Comparison of ENCODE assay signal across 3 worm cellular contexts in the genomic region with DNA sequence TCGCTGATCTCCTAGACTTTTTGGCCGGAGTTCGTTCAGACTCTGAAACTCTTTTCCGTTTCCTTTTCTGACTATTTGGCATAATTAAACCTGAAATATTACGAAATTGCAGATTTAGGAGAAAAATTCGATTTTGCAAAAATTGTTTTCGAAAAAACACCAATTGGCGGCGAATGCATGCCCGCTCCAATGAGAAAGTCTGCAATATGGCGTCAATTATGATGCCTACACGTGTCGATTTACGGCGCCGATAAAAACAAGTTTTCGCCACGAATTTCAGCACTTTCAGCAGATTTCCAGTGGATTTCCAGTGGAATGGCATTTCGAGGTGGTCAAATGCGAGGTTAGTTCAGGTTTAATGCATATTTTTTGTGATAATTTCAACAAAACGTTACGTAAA.
A peak's percentile ranks its signal among the peaks of the same experiment; 100 is the strongest.
TF ChIP-seq lines count a peak whose summit lies in the region.

A gene (minus strand): TSS at position 92 of the 400 bp plus-strand sequence.
A gene (plus strand): TSS at position 112 of the 400 bp plus-strand sequence.

TF ChIP-seq in whole organism, L1 larva, 84 proteins besides CTCF, POLR2A, EP300 and RAD21 (continued from another document and continues in another):
- TF ChIP-seq egl-13 (tag; optimal IDR thresholded peaks at IDR 0.05; lab: Kevin White, UChicago) (no peak), nhr-11 (tag; optimal IDR thresholded peaks at IDR 0.05; lab: Kevin White, UChicago) (peak; percentile 54), pqm-1 (tag; optimal IDR thresholded peaks at IDR 0.05; lab: Kevin White, UChicago) (no peak), lin-14 (GFP tag; optimal IDR thresholded peaks at IDR 0.05; lab: Kevin White, UChicago) (peak; percentile 73), nhr-85 (tag; lab: Kevin White, UChicago) (peak; percentile 71), irx-1 (tag; optimal IDR thresholded peaks at IDR 0.05; lab: Kevin White, UChicago) (peak; percentile 61), rnt-1 (tag; optimal IDR thresholded peaks at IDR 0.05; lab: Kevin White, UChicago) (peak; percentile 84), nhr-90 (tag; optimal IDR thresholded peaks at IDR 0.05; lab: Kevin White, UChicago; ENCODE audit: poor library complexity) (peak; percentile 65), ztf-4 (tag; optimal IDR thresholded peaks at IDR 0.05; lab: Kevin White, UChicago) (no peak), nhr-19 (GFP tag; conservative IDR thresholded peaks at IDR 0.05; lab: Robert Waterston, UW) (peak; percentile 53), F16B12.6 (tag; optimal IDR thresholded peaks at IDR 0.05; lab: Kevin White, UChicago) (peak; percentile 97), unc-98 (GFP tag; IDR thresholded peaks at IDR 0.05; lab: Robert Waterston, UW) (no peak), fkh-10 (GFP tag; optimal IDR thresholded peaks at IDR 0.05; lab: Kevin White, UChicago) (no peak), snu-23 (GFP tag; optimal IDR thresholded peaks at IDR 0.05; lab: Kevin White, UChicago) (peak; percentile 84), fkh-8 (tag; optimal IDR thresholded peaks at IDR 0.05; lab: Kevin White, UChicago) (peak; percentile 55), fkh-4 (tag; optimal IDR thresholded peaks at IDR 0.05; lab: Kevin White, UChicago; ENCODE audit: borderline replicate concordance) (no peak), pax-3 (tag; optimal IDR thresholded peaks at IDR 0.05; lab: Kevin White, UChicago) (no peak), nhr-77 (tag; optimal IDR thresholded peaks at IDR 0.05; lab: Kevin White, UChicago) (peak; percentile 64), ceh-88 (GFP tag; IDR thresholded peaks at IDR 0.05; lab: Robert Waterston, UW) (peak; percentile 35; the same call in 1 of the 2 replicates), Y116A8C.19 (tag; optimal IDR thresholded peaks at IDR 0.05; lab: Kevin White, UChicago; ENCODE audit: borderline replicate concordance) (no peak), fos-1 (tag; optimal IDR thresholded peaks at IDR 0.05; lab: Kevin White, UChicago) (peak; percentile 57), mef-2 (tag; optimal IDR thresholded peaks at IDR 0.05; lab: Kevin White, UChicago) (no peak), mab-9 (GFP tag; IDR thresholded peaks at IDR 0.05; lab: Robert Waterston, UW) (no peak), nhr-76 (tag; optimal IDR thresholded peaks at IDR 0.05; lab: Kevin White, UChicago) (no peak), hpl-2 (GFP tag; optimal IDR thresholded peaks at IDR 0.05; lab: Kevin White, UChicago) (peak; percentile 15), nhr-71 (tag; optimal IDR thresholded peaks at IDR 0.05; lab: Kevin White, UChicago) (peak; percentile 82), C04F5.9 (tag; optimal IDR thresholded peaks at IDR 0.05; lab: Kevin White, UChicago) (peak; percentile 41), nhr-84 (tag; optimal IDR thresholded peaks at IDR 0.05; lab: Kevin White, UChicago) (no peak), dpl-1 (GFP tag; optimal IDR thresholded peaks at IDR 0.05; lab: Kevin White, UChicago) (peak; percentile 84 to 90 (median 89)), nhr-47 (tag; optimal IDR thresholded peaks at IDR 0.05; lab: Kevin White, UChicago) (peak; percentile 85), mep-1 (tag; optimal IDR thresholded peaks at IDR 0.05; lab: Kevin White, UChicago) (peak; percentile 86), nhr-237 (tag; optimal IDR thresholded peaks at IDR 0.05; lab: Kevin White, UChicago) (no peak), isw-1 (GFP tag; IDR thresholded peaks at IDR 0.05; lab: Robert Waterston, UW) (peak; percentile 64), ztf-11 (tag; optimal IDR thresholded peaks at IDR 0.05; lab: Kevin White, UChicago) (no peak), ceh-82 (tag; optimal IDR thresholded peaks at IDR 0.05; lab: Kevin White, UChicago) (peak; percentile 39 to 90 (median 68)), nhr-12 (tag; optimal IDR thresholded peaks at IDR 0.05; lab: Kevin White, UChicago) (no peak), unc-30 (tag; optimal IDR thresholded peaks at IDR 0.05; lab: Kevin White, UChicago) (no peak), elt-3 (tag; optimal IDR thresholded peaks at IDR 0.05; lab: Kevin White, UChicago) (peak in 2 of 6 experiments; percentile 37 to 40), mdl-1 (tag; optimal IDR thresholded peaks at IDR 0.05; lab: Kevin White, UChicago) (peak in 1 of 2 experiments; percentile 78), dsc-1 (tag; optimal IDR thresholded peaks at IDR 0.05; lab: Kevin White, UChicago) (peak; percentile 51), grh-1 (GFP tag; IDR thresholded peaks at IDR 0.05; lab: Robert Waterston, UW) (peak; percentile 65), lsy-2 (tag; optimal IDR thresholded peaks at IDR 0.05; lab: Kevin White, UChicago) (peak; percentile 81 to 90)

TF ChIP-seq in whole organism, L3 larva, 47 proteins besides CTCF, POLR2A, EP300 and RAD21 (continued from another document):
- TF ChIP-seq nhr-28 (tag; optimal IDR thresholded peaks at IDR 0.05; lab: Kevin White, UChicago) = no peak
- peak; percentile 24 for TF ChIP-seq nhr-43 (tag; optimal IDR thresholded peaks at IDR 0.05; lab: Kevin White, UChicago; ENCODE audit: poor library complexity, severe bottlenecking)
- TF ChIP-seq nhr-67 (tag; optimal IDR thresholded peaks at IDR 0.05; lab: Kevin White, UChicago) = no peak
- peak; percentile 91 for TF ChIP-seq hmg-11 (tag; optimal IDR thresholded peaks at IDR 0.05; lab: Kevin White, UChicago)
- TF ChIP-seq zag-1 (tag; optimal IDR thresholded peaks at IDR 0.05; lab: Kevin White, UChicago) = no peak
- TF ChIP-seq nfya-1 (tag; optimal IDR thresholded peaks at IDR 0.05; lab: Kevin White, UChicago; ENCODE audit: insufficient read depth) = peak; percentile 77
- no peak for TF ChIP-seq ZK546.5 (tag; optimal IDR thresholded peaks at IDR 0.05; lab: Kevin White, UChicago)
- no peak for TF ChIP-seq nhr-237 (tag; optimal IDR thresholded peaks at IDR 0.05; lab: Kevin White, UChicago)
- peak; percentile 58 for TF ChIP-seq fkh-2 (tag; optimal IDR thresholded peaks at IDR 0.05; lab: Kevin White, UChicago)
- no peak for TF ChIP-seq aly-2 (tag; optimal IDR thresholded peaks at IDR 0.05; lab: Kevin White, UChicago)
- peak; percentile 48 for TF ChIP-seq lsy-12 (tag; optimal IDR thresholded peaks at IDR 0.05; lab: Kevin White, UChicago)
- TF ChIP-seq ztf-11 (tag; optimal IDR thresholded peaks at IDR 0.05; lab: Kevin White, UChicago) = no peak
- no peak for TF ChIP-seq mdl-1 (tag; optimal IDR thresholded peaks at IDR 0.05; lab: Kevin White, UChicago)
- TF ChIP-seq elt-3 (tag; optimal IDR thresholded peaks at IDR 0.05; lab: Kevin White, UChicago) = no peak
- TF ChIP-seq lin-39 (tag; optimal IDR thresholded peaks at IDR 0.05; lab: Kevin White, UChicago) = peak; percentile 63
- TF ChIP-seq nhr-23 (tag; optimal IDR thresholded peaks at IDR 0.05; lab: Kevin White, UChicago) = no peak
- no peak for TF ChIP-seq ama-1 (optimal IDR thresholded peaks at IDR 0.05; lab: Kevin White, UChicago)
- TF ChIP-seq ceh-28 (tag; optimal IDR thresholded peaks at IDR 0.05; lab: Kevin White, UChicago) = peak; percentile 65
- TF ChIP-seq ceh-9 (tag; optimal IDR thresholded peaks at IDR 0.05; lab: Kevin White, UChicago) = no peak
- TF ChIP-seq pqm-1 (tag; optimal IDR thresholded peaks at IDR 0.05; lab: Kevin White, UChicago) = peak; percentile 17
- peak; percentile 69 for TF ChIP-seq nhr-11 (tag; optimal IDR thresholded peaks at IDR 0.05; lab: Kevin White, UChicago)
- TF ChIP-seq nhr-25 (tag; optimal IDR thresholded peaks at IDR 0.05; lab: Kevin White, UChicago) = peak; percentile 62
- peak; percentile 84 for TF ChIP-seq snpc-4 (tag; optimal IDR thresholded peaks at IDR 0.05; lab: Kevin White, UChicago)
- peak; percentile 86 for TF ChIP-seq pha-4 (tag; optimal IDR thresholded peaks at IDR 0.05; lab: Kevin White, UChicago)
- TF ChIP-seq sea-2 (GFP tag; optimal IDR thresholded peaks at IDR 0.05; lab: Kevin White, UChicago) = no peak
- peak; percentile 46 for TF ChIP-seq elt-2 (tag; optimal IDR thresholded peaks at IDR 0.05; lab: Kevin White, UChicago)
- peak; percentile 63 for TF ChIP-seq nhr-77 (tag; optimal IDR thresholded peaks at IDR 0.05; lab: Kevin White, UChicago)
- TF ChIP-seq unc-62 (GFP tag; optimal IDR thresholded peaks at IDR 0.05; lab: Kevin White, UChicago) = no peak

TF ChIP-seq in whole organism, young adult, 124 proteins besides CTCF, POLR2A, EP300 and RAD21 (continued from another document and continues in another):
- no peak for TF ChIP-seq Y56A3A.18 (GFP tag; IDR thresholded peaks at IDR 0.05; lab: Robert Waterston, UW)
- no peak for TF ChIP-seq ceh-40 (GFP tag; IDR thresholded peaks at IDR 0.05; lab: Robert Waterston, UW)
- TF ChIP-seq ekl-4 (GFP tag; IDR thresholded peaks at IDR 0.05; lab: Robert Waterston, UW) = peak; percentile 59
- TF ChIP-seq attf-6 (GFP tag; IDR thresholded peaks at IDR 0.05; lab: Robert Waterston, UW) = 0 out of 2 replicates have a peak, but pooled peaks have one; percentile 35
- no peak for TF ChIP-seq aptf-2 (GFP tag; conservative IDR thresholded peaks at IDR 0.05; lab: Robert Waterston, UW)
- no peak for TF ChIP-seq zfh-2 (GFP tag; conservative IDR thresholded peaks at IDR 0.05; lab: Robert Waterston, UW)
- no peak for TF ChIP-seq F55B11.4 (tag; optimal IDR thresholded peaks at IDR 0.05; lab: Kevin White, UChicago; ENCODE audit: borderline replicate concordance, insufficient read depth)
- TF ChIP-seq madf-3 (GFP tag; IDR thresholded peaks at IDR 0.05; lab: Robert Waterston, UW) = no peak
- TF ChIP-seq nhr-120 (GFP tag; IDR thresholded peaks at IDR 0.05; lab: Robert Waterston, UW) = no peak
- no peak for TF ChIP-seq nfya-2 (GFP tag; IDR thresholded peaks at IDR 0.05; lab: Robert Waterston, UW)
- no peak for TF ChIP-seq unc-130 (GFP tag; optimal IDR thresholded peaks at IDR 0.05; lab: Kevin White, UChicago)
- TF ChIP-seq K11D2.4 (GFP tag; IDR thresholded peaks at IDR 0.05; lab: Robert Waterston, UW) = peak; percentile 42; the same call in 1 of the 2 replicates
- TF ChIP-seq F49E8.2 (tag; optimal IDR thresholded peaks at IDR 0.05; lab: Kevin White, UChicago; ENCODE audit: insufficient read depth) = no peak
- TF ChIP-seq B0019.2 (GFP tag; conservative IDR thresholded peaks at IDR 0.05; lab: Robert Waterston, UW) = no peak
- peak; percentile 48 for TF ChIP-seq D2030.7 (GFP tag; IDR thresholded peaks at IDR 0.05; lab: Robert Waterston, UW)
- TF ChIP-seq sptf-2 (GFP tag; optimal IDR thresholded peaks at IDR 0.05; lab: Kevin White, UChicago) = peak; percentile 34
- TF ChIP-seq F57C9.4 (tag; optimal IDR thresholded peaks at IDR 0.05; lab: Kevin White, UChicago) = no peak
- TF ChIP-seq madf-8 (GFP tag; conservative IDR thresholded peaks at IDR 0.05; lab: Robert Waterston, UW) = no peak
- TF ChIP-seq madf-6 (GFP tag; IDR thresholded peaks at IDR 0.05; lab: Robert Waterston, UW) = peak; percentile 57
- peak; percentile 41 for TF ChIP-seq ceh-27 (GFP tag; optimal IDR thresholded peaks at IDR 0.05; lab: Kevin White, UChicago)
- peak; percentile 67 for TF ChIP-seq efl-1 (GFP tag; optimal IDR thresholded peaks at IDR 0.05; lab: Kevin White, UChicago)
- TF ChIP-seq ztf-28 (GFP tag; IDR thresholded peaks at IDR 0.05; lab: Robert Waterston, UW) = no peak
- no peak for TF ChIP-seq mel-28 (tag; optimal IDR thresholded peaks at IDR 0.05; lab: Kevin White, UChicago; ENCODE audit: borderline replicate concordance)
- TF ChIP-seq F52B5.7 (tag; optimal IDR thresholded peaks at IDR 0.05; lab: Kevin White, UChicago) = no peak
- peak; percentile 64 for TF ChIP-seq ztf-18 (tag; optimal IDR thresholded peaks at IDR 0.05; lab: Kevin White, UChicago)
- peak; percentile 72 for TF ChIP-seq F23B12.7 (tag; optimal IDR thresholded peaks at IDR 0.05; lab: Kevin White, UChicago; ENCODE audit: insufficient read depth)
- no peak for TF ChIP-seq nfya-1 (tag; optimal IDR thresholded peaks at IDR 0.05; lab: Kevin White, UChicago; ENCODE audit: borderline replicate concordance, insufficient read depth)
- no peak for TF ChIP-seq ceh-79 (tag; optimal IDR thresholded peaks at IDR 0.05; lab: Kevin White, UChicago)
- TF ChIP-seq egl-18 (GFP tag; IDR thresholded peaks at IDR 0.05; lab: Robert Waterston, UW) = no peak
- TF ChIP-seq egl-44 (GFP tag; IDR thresholded peaks at IDR 0.05; lab: Robert Waterston, UW) = no peak
- TF ChIP-seq madf-10 (tag; optimal IDR thresholded peaks at IDR 0.05; lab: Kevin White, UChicago) = no peak
- TF ChIP-seq pbrm-1 (GFP tag; IDR thresholded peaks at IDR 0.05; lab: Robert Waterston, UW) = peak; percentile 52; the same call in 1 of the 2 replicates
- TF ChIP-seq T26A5.8 (tag; optimal IDR thresholded peaks at IDR 0.05; lab: Kevin White, UChicago) = no peak
- no peak for TF ChIP-seq bed-1 (GFP tag; IDR thresholded peaks at IDR 0.05; lab: Robert Waterston, UW)
- peak; percentile 75 for TF ChIP-seq snpc-4 (GFP tag; optimal IDR thresholded peaks at IDR 0.05; lab: Kevin White, UChicago)
- TF ChIP-seq snpc-4 (tag; optimal IDR thresholded peaks at IDR 0.05; lab: Kevin White, UChicago) = peak in 3 of 4 experiments; percentile 90 to 92 (median 92)
- TF ChIP-seq F39B2.1 (GFP tag; IDR thresholded peaks at IDR 0.05; lab: Robert Waterston, UW) = no peak
- TF ChIP-seq Y67H2A.10 (GFP tag; conservative IDR thresholded peaks at IDR 0.05; lab: Robert Waterston, UW) = no peak
- TF ChIP-seq die-1 (tag; optimal IDR thresholded peaks at IDR 0.05; lab: Kevin White, UChicago) = no peak
- TF ChIP-seq rpc-1 (optimal IDR thresholded peaks at IDR 0.05; lab: Kevin White, UChicago) = no peak
- TF ChIP-seq rpc-1 (tag; optimal IDR thresholded peaks at IDR 0.05; lab: Kevin White, UChicago) = no peak
- no peak for TF ChIP-seq F57A8.1 (GFP tag; optimal IDR thresholded peaks at IDR 0.05; lab: Kevin White, UChicago)
- peak; percentile 62 for TF ChIP-seq rcor-1 (GFP tag; IDR thresholded peaks at IDR 0.05; lab: Robert Waterston, UW)
- TF ChIP-seq C06A6.2 (GFP tag; conservative IDR thresholded peaks at IDR 0.05; lab: Robert Waterston, UW) = no peak
- TF ChIP-seq Y79H2A.3 (GFP tag; conservative IDR thresholded peaks at IDR 0.05; lab: Robert Waterston, UW) = no peak
- TF ChIP-seq lsl-1 (GFP tag; optimal IDR thresholded peaks at IDR 0.05; lab: Kevin White, UChicago) = peak; percentile 60
- TF ChIP-seq atf-7 (tag; optimal IDR thresholded peaks at IDR 0.05; lab: Kevin White, UChicago) = no peak
- peak; percentile 71 for TF ChIP-seq lin-54 (GFP tag; optimal IDR thresholded peaks at IDR 0.05; lab: Kevin White, UChicago)
- no peak for TF ChIP-seq ceh-100 (GFP tag; IDR thresholded peaks at IDR 0.05; lab: Robert Waterston, UW)
- peak; percentile 23 for TF ChIP-seq lin-40 (tag; optimal IDR thresholded peaks at IDR 0.05; lab: Kevin White, UChicago)
- no peak for TF ChIP-seq gei-17 (GFP tag; optimal IDR thresholded peaks at IDR 0.05; lab: Kevin White, UChicago)
- no peak for TF ChIP-seq cebp-2 (GFP tag; IDR thresholded peaks at IDR 0.05; lab: Robert Waterston, UW)
- no peak for TF ChIP-seq hlh-12 (tag; optimal IDR thresholded peaks at IDR 0.05; lab: Kevin White, UChicago)
- no peak for TF ChIP-seq sdz-38 (tag; optimal IDR thresholded peaks at IDR 0.05; lab: Kevin White, UChicago)
- no peak for TF ChIP-seq Y53G8AR.9 (GFP tag; conservative IDR thresholded peaks at IDR 0.05; lab: Robert Waterston, UW)
- no peak for TF ChIP-seq attf-3 (GFP tag; conservative IDR thresholded peaks at IDR 0.05; lab: Robert Waterston, UW)
- TF ChIP-seq dpl-1 (GFP tag; optimal IDR thresholded peaks at IDR 0.05; lab: Kevin White, UChicago) = peak; percentile 4
- no peak for TF ChIP-seq ccch-3 (GFP tag; optimal IDR thresholded peaks at IDR 0.05; lab: Kevin White, UChicago)
- no peak for TF ChIP-seq ceh-58 (GFP tag; IDR thresholded peaks at IDR 0.05; lab: Robert Waterston, UW)
- no peak for TF ChIP-seq snpc-3.4 (tag; optimal IDR thresholded peaks at IDR 0.05; lab: Kevin White, UChicago)
- no peak for TF ChIP-seq egrh-3 (GFP tag; IDR thresholded peaks at IDR 0.05; lab: Robert Waterston, UW)
- no peak for TF ChIP-seq pha-4 (tag; optimal IDR thresholded peaks at IDR 0.05; lab: Kevin White, UChicago)
- TF ChIP-seq ztf-6 (GFP tag; IDR thresholded peaks at IDR 0.05; lab: Robert Waterston, UW) = no peak
- TF ChIP-seq ets-4 (GFP tag; optimal IDR thresholded peaks at IDR 0.05; lab: Kevin White, UChicago) = no peak
- TF ChIP-seq B0336.3 (GFP tag; IDR thresholded peaks at IDR 0.05; lab: Robert Waterston, UW) = peak; percentile 65
- TF ChIP-seq ZK185.1 (tag; optimal IDR thresholded peaks at IDR 0.05; lab: Kevin White, UChicago; ENCODE audit: poor library complexity, severe bottlenecking) = peak; percentile 56
- TF ChIP-seq lag-1 (GFP tag; IDR thresholded peaks at IDR 0.05; lab: Robert Waterston, UW) = no peak
